Comparison of ENCODE assay signal across 1 fruit fly cellular context in the genomic region with DNA sequence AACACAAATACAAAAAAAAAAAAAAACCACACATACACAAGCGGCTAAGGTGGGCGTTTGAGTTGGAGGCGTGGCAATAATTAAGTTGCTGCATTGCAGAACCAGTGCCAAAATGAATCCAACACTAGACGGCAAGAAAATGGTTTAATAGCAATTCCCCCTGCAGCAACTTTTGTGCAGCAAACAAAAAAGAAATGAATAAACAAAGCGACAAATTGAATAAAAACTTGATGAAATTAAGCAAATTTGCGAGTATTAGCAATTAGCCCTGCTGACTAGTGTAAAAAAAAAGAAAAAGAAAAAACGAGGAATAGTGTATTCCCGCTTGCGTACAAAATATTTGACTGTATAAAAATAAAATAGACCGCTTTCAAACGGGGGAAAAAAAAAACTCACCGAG.
TF ChIP-seq lines count a peak whose summit lies in the region.

No protein-coding gene starts in this region.

TF ChIP-seq in whole organism, embryonic, 481 proteins besides CTCF, POLR2A, EP300 and RAD21 (continued from another document):
- TF ChIP-seq chn (GFP tag; optimal IDR thresholded peaks at IDR 0.05; lab: Kevin White, UChicago): no peak
- no peak for TF ChIP-seq stwl (tag; optimal IDR thresholded peaks at IDR 0.05; lab: Kevin White, UChicago)
- no peak for TF ChIP-seq twi (tag; optimal IDR thresholded peaks at IDR 0.05; lab: Kevin White, UChicago)
- TF ChIP-seq mirr (GFP tag; optimal IDR thresholded peaks at IDR 0.05; lab: Kevin White, UChicago): no peak
- no peak for TF ChIP-seq Pdp1 (GFP tag; optimal IDR thresholded peaks at IDR 0.05; lab: Kevin White, UChicago)
- no peak for TF ChIP-seq CG10543 (GFP tag; optimal IDR thresholded peaks at IDR 0.05; lab: Kevin White, UChicago)
- no peak for TF ChIP-seq CG3847 (GFP tag; IDR thresholded peaks at IDR 0.05; lab: Robert Waterston, UW)
- no peak for TF ChIP-seq slp2 (GFP tag; optimal IDR thresholded peaks at IDR 0.05; lab: Kevin White, UChicago)
- TF ChIP-seq CG12744 (GFP tag; optimal IDR thresholded peaks at IDR 0.05; lab: Kevin White, UChicago): no peak
- TF ChIP-seq CG12659 (GFP tag; optimal IDR thresholded peaks at IDR 0.05; lab: Kevin White, UChicago): no peak
- TF ChIP-seq CG6254 (GFP tag; optimal IDR thresholded peaks at IDR 0.05; lab: Kevin White, UChicago): no peak
- TF ChIP-seq CG10654 (GFP tag; optimal IDR thresholded peaks at IDR 0.05; lab: Kevin White, UChicago): no peak
- TF ChIP-seq CG16779 (GFP tag; IDR thresholded peaks at IDR 0.05; lab: Robert Waterston, UW): no peak
- no peak for TF ChIP-seq chinmo (GFP tag; IDR thresholded peaks at IDR 0.05; lab: Robert Waterston, UW; ENCODE audit: partially characterized antibody)
- TF ChIP-seq Xrp1 (GFP tag; IDR thresholded peaks at IDR 0.05; lab: Robert Waterston, UW): peak; percentile 64
- TF ChIP-seq inv (GFP tag; IDR thresholded peaks at IDR 0.05; lab: Robert Waterston, UW; ENCODE audit: partially characterized antibody): no peak
- no peak for TF ChIP-seq HmgZ (tag; optimal IDR thresholded peaks at IDR 0.05; lab: Kevin White, UChicago)
- TF ChIP-seq Asciz (GFP tag; optimal IDR thresholded peaks at IDR 0.05; lab: Kevin White, UChicago): no peak
- no peak for TF ChIP-seq kah (GFP tag; optimal IDR thresholded peaks at IDR 0.05; lab: Kevin White, UChicago)
- TF ChIP-seq Fer2 (tag; optimal IDR thresholded peaks at IDR 0.05; lab: Kevin White, UChicago): no peak
- no peak for TF ChIP-seq seq (GFP tag; IDR thresholded peaks at IDR 0.05; lab: Robert Waterston, UW)
- no peak for TF ChIP-seq luna (GFP tag; optimal IDR thresholded peaks at IDR 0.05; lab: Kevin White, UChicago)
- no peak for TF ChIP-seq BEAF-32 (GFP tag; optimal IDR thresholded peaks at IDR 0.05; lab: Kevin White, UChicago)
- no peak for TF ChIP-seq CG9932 (GFP tag; IDR thresholded peaks at IDR 0.05; lab: Robert Waterston, UW)
- no peak for TF ChIP-seq lov (optimal IDR thresholded peaks at IDR 0.05; lab: Kevin White, UChicago)
- TF ChIP-seq lov (GFP tag; IDR thresholded peaks at IDR 0.05; lab: Robert Waterston, UW): no peak
- no peak for TF ChIP-seq Kr (GFP tag; optimal IDR thresholded peaks at IDR 0.05; lab: Kevin White, UChicago)
- no peak for TF ChIP-seq CG3838 (GFP tag; optimal IDR thresholded peaks at IDR 0.05; lab: Kevin White, UChicago)
- TF ChIP-seq sisA (GFP tag; IDR thresholded peaks at IDR 0.05; lab: Robert Waterston, UW): no peak
- no peak for TF ChIP-seq PHDP (tag; optimal IDR thresholded peaks at IDR 0.05; lab: Kevin White, UChicago)
- no peak for TF ChIP-seq en (GFP tag; optimal IDR thresholded peaks at IDR 0.05; lab: Kevin White, UChicago)
- no peak for TF ChIP-seq Scr (GFP tag; IDR thresholded peaks at IDR 0.05; lab: Robert Waterston, UW; ENCODE audit: partially characterized antibody)
- TF ChIP-seq Elba2 (GFP tag; optimal IDR thresholded peaks at IDR 0.05; lab: Kevin White, UChicago): no peak
- TF ChIP-seq Sry-δ (GFP tag; optimal IDR thresholded peaks at IDR 0.05; lab: Kevin White, UChicago): no peak
- TF ChIP-seq emc (GFP tag; optimal IDR thresholded peaks at IDR 0.05; lab: Kevin White, UChicago): no peak
- TF ChIP-seq CG9797 (GFP tag; optimal IDR thresholded peaks at IDR 0.05; lab: Kevin White, UChicago): no peak
- no peak for TF ChIP-seq al (GFP tag; IDR thresholded peaks at IDR 0.05; lab: Robert Waterston, UW)
- TF ChIP-seq CG17328 (GFP tag; IDR thresholded peaks at IDR 0.05; lab: Robert Waterston, UW): peak; percentile 31; the same call in 1 of the 2 replicates
- no peak for TF ChIP-seq gt (GFP tag; IDR thresholded peaks at IDR 0.05; lab: Robert Waterston, UW)
- TF ChIP-seq CG4282 (GFP tag; optimal IDR thresholded peaks at IDR 0.05; lab: Kevin White, UChicago): no peak
- TF ChIP-seq CG12155 (GFP tag; optimal IDR thresholded peaks at IDR 0.05; lab: Kevin White, UChicago): no peak
- TF ChIP-seq CG10267 (tag; optimal IDR thresholded peaks at IDR 0.05; lab: Kevin White, UChicago): no peak
- TF ChIP-seq Opbp (GFP tag; IDR thresholded peaks at IDR 0.05; lab: Robert Waterston, UW; ENCODE audit: partially characterized antibody): no peak
- no peak for TF ChIP-seq NFAT (GFP tag; IDR thresholded peaks at IDR 0.05; lab: Robert Waterston, UW)
- TF ChIP-seq CG3163 (GFP tag; optimal IDR thresholded peaks at IDR 0.05; lab: Kevin White, UChicago): no peak
- peak; percentile 36 for TF ChIP-seq Oli (tag; optimal IDR thresholded peaks at IDR 0.05; lab: Kevin White, UChicago)
- no peak for TF ChIP-seq jigr1 (GFP tag; IDR thresholded peaks at IDR 0.05; lab: Robert Waterston, UW)
- TF ChIP-seq CG34224 (GFP tag; IDR thresholded peaks at IDR 0.05; lab: Robert Waterston, UW; ENCODE audit: partially characterized antibody): no peak
- no peak for TF ChIP-seq ssp (GFP tag; IDR thresholded peaks at IDR 0.05; lab: Robert Waterston, UW)
- no peak for TF ChIP-seq ro (GFP tag; IDR thresholded peaks at IDR 0.05; lab: Robert Waterston, UW)
- no peak for TF ChIP-seq Bteb2 (GFP tag; optimal IDR thresholded peaks at IDR 0.05; lab: Kevin White, UChicago)
- TF ChIP-seq Stat92E (GFP tag; optimal IDR thresholded peaks at IDR 0.05; lab: Kevin White, UChicago): no peak
- no peak for TF ChIP-seq Deaf1 (tag; optimal IDR thresholded peaks at IDR 0.05; lab: Kevin White, UChicago)
- TF ChIP-seq hb (GFP tag; IDR thresholded peaks at IDR 0.05; lab: Robert Waterston, UW; ENCODE audit: partially characterized antibody): no peak
- no peak for TF ChIP-seq Lpt (GFP tag; optimal IDR thresholded peaks at IDR 0.05; lab: Kevin White, UChicago)
- TF ChIP-seq CG11247 (GFP tag; IDR thresholded peaks at IDR 0.05; lab: Robert Waterston, UW): no peak
- no peak for TF ChIP-seq CG17359 (tag; optimal IDR thresholded peaks at IDR 0.05; lab: Kevin White, UChicago)
- TF ChIP-seq CG7786 (GFP tag; optimal IDR thresholded peaks at IDR 0.05; lab: Kevin White, UChicago): no peak
- TF ChIP-seq dan (GFP tag; IDR thresholded peaks at IDR 0.05; lab: Robert Waterston, UW): no peak
- peak; percentile 16 for TF ChIP-seq CG3407 (GFP tag; optimal IDR thresholded peaks at IDR 0.05; lab: Kevin White, UChicago)
- TF ChIP-seq sr (GFP tag; IDR thresholded peaks at IDR 0.05; lab: Robert Waterston, UW): no peak
- TF ChIP-seq so (GFP tag; IDR thresholded peaks at IDR 0.05; lab: Robert Waterston, UW): no peak
- no peak for TF ChIP-seq CG17912 (GFP tag; optimal IDR thresholded peaks at IDR 0.05; lab: Kevin White, UChicago)
- peak; percentile 15 for TF ChIP-seq CG18764 (GFP tag; optimal IDR thresholded peaks at IDR 0.05; lab: Kevin White, UChicago)
- TF ChIP-seq CG12104 (GFP tag; optimal IDR thresholded peaks at IDR 0.05; lab: Kevin White, UChicago): no peak
- no peak for TF ChIP-seq CG8765 (GFP tag; IDR thresholded peaks at IDR 0.05; lab: Robert Waterston, UW)
- no peak for TF ChIP-seq CG4820 (GFP tag; optimal IDR thresholded peaks at IDR 0.05; lab: Kevin White, UChicago)
- TF ChIP-seq CG15011 (GFP tag; optimal IDR thresholded peaks at IDR 0.05; lab: Kevin White, UChicago): no peak
- TF ChIP-seq ken (GFP tag; IDR thresholded peaks at IDR 0.05; lab: Robert Waterston, UW): peak; percentile 52; the same call in 1 of the 3 replicates
- no peak for TF ChIP-seq caup (GFP tag; optimal IDR thresholded peaks at IDR 0.05; lab: Kevin White, UChicago; ENCODE audit: severe bottlenecking)
- TF ChIP-seq pros (GFP tag; optimal IDR thresholded peaks at IDR 0.05; lab: Kevin White, UChicago): no peak
- TF ChIP-seq Lim3 (GFP tag; IDR thresholded peaks at IDR 0.05; lab: Robert Waterston, UW): no peak
- TF ChIP-seq CG4854 (GFP tag; optimal IDR thresholded peaks at IDR 0.05; lab: Kevin White, UChicago): no peak
- TF ChIP-seq Dref (GFP tag; IDR thresholded peaks at IDR 0.05; lab: Robert Waterston, UW): no peak
- no peak for TF ChIP-seq CG15269 (tag; optimal IDR thresholded peaks at IDR 0.05; lab: Kevin White, UChicago)
- TF ChIP-seq ATbp (GFP tag; optimal IDR thresholded peaks at IDR 0.05; lab: Kevin White, UChicago): peak; percentile 9
- no peak for TF ChIP-seq gcm (GFP tag; optimal IDR thresholded peaks at IDR 0.05; lab: Kevin White, UChicago)
- TF ChIP-seq CG43689 (GFP tag; IDR thresholded peaks at IDR 0.05; lab: Robert Waterston, UW): no peak
- TF ChIP-seq Mes4 (GFP tag; optimal IDR thresholded peaks at IDR 0.05; lab: Kevin White, UChicago): no peak
- no peak for TF ChIP-seq run (tag; optimal IDR thresholded peaks at IDR 0.05; lab: Kevin White, UChicago)
- no peak for TF ChIP-seq CG1647 (GFP tag; optimal IDR thresholded peaks at IDR 0.05; lab: Kevin White, UChicago)
- TF ChIP-seq bsh (GFP tag; optimal IDR thresholded peaks at IDR 0.05; lab: Kevin White, UChicago): peak in 1 of 2 experiments; percentile 67
- peak in 1 of 2 experiments; percentile 34 for TF ChIP-seq dpn (GFP tag; optimal IDR thresholded peaks at IDR 0.05; lab: Kevin White, UChicago)
- no peak for TF ChIP-seq crol (GFP tag; IDR thresholded peaks at IDR 0.05; lab: Robert Waterston, UW)
- TF ChIP-seq tio (GFP tag; optimal IDR thresholded peaks at IDR 0.05; lab: Kevin White, UChicago): no peak
- TF ChIP-seq nmo (GFP tag; optimal IDR thresholded peaks at IDR 0.05; lab: Kevin White, UChicago): peak; percentile 18
- TF ChIP-seq Sin3A (optimal IDR thresholded peaks at IDR 0.05; lab: Kevin White, UChicago): no peak
- no peak for TF ChIP-seq Hmr (GFP tag; optimal IDR thresholded peaks at IDR 0.05; lab: Kevin White, UChicago)
- no peak for TF ChIP-seq fd3F (GFP tag; optimal IDR thresholded peaks at IDR 0.05; lab: Kevin White, UChicago)
- TF ChIP-seq bcd (GFP tag; optimal IDR thresholded peaks at IDR 0.05; lab: Kevin White, UChicago): no peak
- TF ChIP-seq B-H2 (GFP tag; optimal IDR thresholded peaks at IDR 0.05; lab: Kevin White, UChicago): no peak
- no peak for TF ChIP-seq CG5180 (GFP tag; optimal IDR thresholded peaks at IDR 0.05; lab: Kevin White, UChicago)
- no peak for TF ChIP-seq toy (GFP tag; IDR thresholded peaks at IDR 0.05; lab: Robert Waterston, UW)
- TF ChIP-seq CG8388 (GFP tag; optimal IDR thresholded peaks at IDR 0.05; lab: Kevin White, UChicago): peak; percentile 13
- TF ChIP-seq pho (GFP tag; optimal IDR thresholded peaks at IDR 0.05; lab: Kevin White, UChicago): no peak
- TF ChIP-seq YL-1 (GFP tag; optimal IDR thresholded peaks at IDR 0.05; lab: Kevin White, UChicago): no peak
- no peak for TF ChIP-seq CG4730 (GFP tag; IDR thresholded peaks at IDR 0.05; lab: Robert Waterston, UW)
- TF ChIP-seq HHEX (GFP tag; optimal IDR thresholded peaks at IDR 0.05; lab: Kevin White, UChicago): no peak
- no peak for TF ChIP-seq psq (GFP tag; optimal IDR thresholded peaks at IDR 0.05; lab: Kevin White, UChicago)
- no peak for TF ChIP-seq salm (tag; optimal IDR thresholded peaks at IDR 0.05; lab: Kevin White, UChicago)
- no peak for TF ChIP-seq H15 (GFP tag; IDR thresholded peaks at IDR 0.05; lab: Robert Waterston, UW)
- 0 out of 3 replicates have a peak, but pooled peaks have one; percentile 31 for TF ChIP-seq zfh1 (GFP tag; IDR thresholded peaks at IDR 0.05; lab: Robert Waterston, UW)
- TF ChIP-seq CG8478 (optimal IDR thresholded peaks at IDR 0.05; lab: Kevin White, UChicago): no peak
- TF ChIP-seq dmrt99B (tag; optimal IDR thresholded peaks at IDR 0.05; lab: Kevin White, UChicago): peak; percentile 25
- TF ChIP-seq CG11456 (GFP tag; IDR thresholded peaks at IDR 0.05; lab: Robert Waterston, UW): no peak
- TF ChIP-seq GATAe (GFP tag; conservative IDR thresholded peaks at IDR 0.05; lab: Robert Waterston, UW): no peak
- TF ChIP-seq ac (GFP tag; optimal IDR thresholded peaks at IDR 0.05; lab: Kevin White, UChicago): no peak
- no peak for TF ChIP-seq Ravus (GFP tag; IDR thresholded peaks at IDR 0.05; lab: Robert Waterston, UW)
- no peak for TF ChIP-seq cato (GFP tag; optimal IDR thresholded peaks at IDR 0.05; lab: Kevin White, UChicago; ENCODE audit: borderline replicate concordance)
- no peak for TF ChIP-seq nom (GFP tag; optimal IDR thresholded peaks at IDR 0.05; lab: Kevin White, UChicago)
- no peak for TF ChIP-seq lilli (GFP tag; optimal IDR thresholded peaks at IDR 0.05; lab: Kevin White, UChicago)
- no peak for TF ChIP-seq CkIIα-i1 (GFP tag; IDR thresholded peaks at IDR 0.05; lab: Robert Waterston, UW)
- no peak for TF ChIP-seq croc (GFP tag; conservative IDR thresholded peaks at IDR 0.05; lab: Robert Waterston, UW)
- TF ChIP-seq CG13296 (GFP tag; optimal IDR thresholded peaks at IDR 0.05; lab: Kevin White, UChicago): no peak
